Worm (Caenorhabditis elegans): Measurements from ENCODE around the gene faah-1.

ce11 chrIV:8152688-8153087, 6.5 kb upstream of the faah-1 start:
- no peak for TF ChIP-seq tab-1 (GFP tag; IDR thresholded peaks at IDR 0.05)
- no peak for TF ChIP-seq cog-1 (tag; optimal IDR thresholded peaks at IDR 0.05)

Data from whole organism, midembryonic.